Worm (Caenorhabditis elegans) whole organism, late embryonic: ENCODE measurements around the gene T01G5.8.

ENCODE experiments used
- K09A11.1 ChIP-seq: sonication (generic microtip); optimal IDR thresholded peaks from 2 replicates; lab custom pipeline; 2017; ENCODE audit warnings: antibody characterized with exemption, mild to moderate bottlenecking, missing genetic modification characterization, missing compliant biosample characterization; ENCODE audit not compliant: insufficient read depth
- ceh-45 ChIP-seq: fragments of 200-800 bp; sonication (Bioruptor generic); IDR thresholded peaks from 2 replicates; pipeline ENCODE4 v1.3.6; 2022; ENCODE audit warnings: missing genetic modification reagents, missing genetic modification characterization, missing compliant biosample characterization
- dmd-4 ChIP-seq: sonication (generic microtip); optimal IDR thresholded peaks from 2 replicates; lab custom pipeline; 2016; ENCODE audit warnings: borderline replicate concordance, missing genetic modification characterization, missing compliant biosample characterization
- dve-1 ChIP-seq: sonication (generic microtip); optimal IDR thresholded peaks from 2 replicates; lab custom pipeline; 2017; ENCODE audit warnings: antibody characterized with exemption, mild to moderate bottlenecking, missing genetic modification characterization, missing compliant biosample characterization
- hlh-8 ChIP-seq: sonication (generic microtip); optimal IDR thresholded peaks from 2 replicates; lab custom pipeline; 2016; ENCODE audit warnings: missing genotype, missing genetic modification characterization, missing compliant biosample characterization
- lin-11 ChIP-seq: fragments of 200-800 bp; sonication (Bioruptor generic); optimal IDR thresholded peaks from 2 replicates; lab custom pipeline; 2018; ENCODE audit warnings: mild to moderate bottlenecking, missing genetic modification characterization, missing compliant biosample characterization
- pag-3 ChIP-seq: sonication (generic microtip); optimal IDR thresholded peaks from 2 replicates; lab custom pipeline; 2016; ENCODE audit warnings: missing compliant biosample characterization, missing genetic modification characterization, borderline replicate concordance
- rnt-1 ChIP-seq: sonication (generic microtip); optimal IDR thresholded peaks from 2 replicates; lab custom pipeline; 2016; ENCODE audit warnings: missing genetic modification characterization, missing compliant biosample characterization
- ttx-3 ChIP-seq: sonication (generic microtip); optimal IDR thresholded peaks from 2 replicates; lab custom pipeline; 2016; ENCODE audit warnings: missing genetic modification reagents, missing genetic modification characterization, missing compliant biosample characterization

ce11 chrV:15078560-15078959, 37.5 kb upstream of the T01G5.8 start:
- TF ChIP-seq lin-11 (tag; lab: Kevin White, UChicago) (no peak), ttx-3 (tag; lab: Kevin White, UChicago) (no peak), dve-1 (tag; lab: Kevin White, UChicago) (no peak), hlh-8 (tag; lab: Kevin White, UChicago) (no peak), ceh-45 (GFP tag; lab: Robert Waterston, UW) (no peak), dmd-4 (tag; lab: Kevin White, UChicago) (no peak), K09A11.1 (tag; lab: Kevin White, UChicago) (no peak), pag-3 (tag; lab: Kevin White, UChicago) (no peak), rnt-1 (tag; lab: Kevin White, UChicago) (no peak)
